Fruit fly (Drosophila melanogaster) whole organism, larva: ENCODE data around the gene CG5112.

Experiments used
- noc ChIP-seq: fragments of 200-800 bp; sonication (Bioruptor generic); optimal IDR thresholded peaks from 3 replicates; lab custom pipeline; 2019; ENCODE audit warnings: missing biosample characterization, mild to moderate bottlenecking, missing genetic modification characterization, moderate library complexity

Gene CG5112

dm6 chr3R:25471853-25472634 lies 19.2 kb upstream of the CG5112 start:
- TF ChIP-seq noc (tag; lab: Kevin White, UChicago), result peak; percentile 4

dm6 chr3R:25472635-25473552 lies 18.4 kb upstream of the CG5112 start, which contains the start of the genes Fur1 and Vps33B:
TSS of gene Fur1 (minus strand) at chr3R:25473058.
TSS of gene Vps33B (plus strand) at chr3R:25473490.
- peak; percentile 96 for TF ChIP-seq noc (tag; lab: Kevin White, UChicago)

- TF ChIP-seq noc (tag; lab: Kevin White, UChicago), result no peak
These were observed 14.5 kb upstream of the CG5112 start, which contains the start of the genes CG4553 and MED28 for dm6 chr3R:25476744-25477143. TSS of gene CG4553 (minus strand) at chr3R:25476915. TSS of gene MED28 (plus strand) at chr3R:25477003.

DNA sequence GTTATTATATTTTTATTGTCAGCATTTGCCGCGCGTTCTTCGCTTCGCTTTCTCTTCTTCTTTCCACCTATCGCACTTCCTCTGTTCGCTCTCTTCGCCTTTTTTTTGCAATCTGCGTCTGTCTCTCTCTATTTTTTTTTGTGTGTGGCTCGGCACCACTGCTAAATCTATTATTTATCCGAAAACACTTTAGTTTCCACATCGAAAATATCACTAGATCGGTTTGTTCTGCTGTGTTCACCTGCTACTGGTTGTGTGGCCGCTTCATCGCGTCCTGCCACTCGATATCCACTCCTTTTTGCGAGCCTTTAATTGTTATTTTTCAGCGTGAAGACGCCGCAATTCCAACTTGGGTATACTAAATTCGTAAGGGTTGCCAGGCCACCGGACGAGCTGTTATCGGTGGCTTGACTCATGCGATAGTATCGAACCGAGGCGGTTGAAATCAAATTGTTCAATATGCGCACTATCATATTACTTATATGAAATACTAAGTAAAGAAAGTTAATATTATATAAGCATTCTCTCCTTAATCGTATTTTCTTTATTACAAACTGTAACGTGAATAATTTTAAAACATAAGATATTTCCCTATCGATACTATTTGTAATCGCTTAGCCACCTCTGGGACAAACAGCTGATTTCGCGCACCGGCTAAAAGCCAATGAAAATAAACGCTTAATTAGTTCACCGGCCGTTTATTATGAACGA lies 8.6 kb upstream of the CG5112 start, which contains the start of the genes XNP, CG42488 and CG5116:
XNP (minus strand) TSS at position 372 of the 711 bp plus-strand sequence.
CG42488 (plus strand) TSS at position 636 of the 711 bp plus-strand sequence.
CG5116 (plus strand) TSS at position 636 of the 711 bp plus-strand sequence.
- no peak for TF ChIP-seq noc (tag; lab: Kevin White, UChicago)

DNA sequence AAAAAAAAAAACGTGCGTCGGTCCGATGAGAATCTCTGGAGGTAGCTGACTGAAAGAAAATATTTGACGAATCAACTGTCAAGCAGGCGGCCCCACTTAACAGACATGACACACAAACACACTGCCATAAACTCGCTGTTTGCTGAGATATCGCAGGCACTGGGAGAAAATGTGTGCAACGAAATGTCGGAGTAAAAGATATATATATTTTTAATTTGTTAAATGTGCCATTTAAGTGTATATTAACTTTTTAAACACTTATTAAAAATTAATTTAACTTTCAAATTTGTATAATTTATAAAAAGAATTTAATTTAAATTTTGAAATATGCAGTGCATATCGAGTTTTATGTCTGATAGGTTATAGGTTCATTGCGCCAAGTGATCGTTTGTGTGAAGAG lies 2.1 kb upstream of the CG5112 start:
- TF ChIP-seq noc (tag; lab: Kevin White, UChicago), result peak; percentile 77

DNA sequence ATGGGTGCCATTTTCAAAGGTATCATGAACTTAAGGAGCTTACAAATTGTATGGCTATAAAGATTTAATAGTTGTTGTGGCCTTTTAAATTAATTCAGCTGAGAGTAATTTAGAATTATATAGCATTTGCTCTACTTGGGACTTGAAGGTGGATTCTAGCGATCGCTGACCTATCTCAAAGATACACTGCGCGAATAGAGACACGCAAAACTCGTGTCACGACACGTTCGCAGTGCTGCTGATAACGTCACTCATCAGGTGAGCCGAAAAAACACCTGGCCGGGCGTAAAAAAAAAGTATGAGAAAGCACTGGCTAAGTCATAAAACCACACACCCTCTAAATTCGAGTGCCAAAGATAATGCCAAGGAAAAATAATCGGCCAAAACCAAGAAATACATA lies 1.6 kb upstream of the CG5112 start:
- no peak for TF ChIP-seq noc (tag; lab: Kevin White, UChicago)

DNA sequence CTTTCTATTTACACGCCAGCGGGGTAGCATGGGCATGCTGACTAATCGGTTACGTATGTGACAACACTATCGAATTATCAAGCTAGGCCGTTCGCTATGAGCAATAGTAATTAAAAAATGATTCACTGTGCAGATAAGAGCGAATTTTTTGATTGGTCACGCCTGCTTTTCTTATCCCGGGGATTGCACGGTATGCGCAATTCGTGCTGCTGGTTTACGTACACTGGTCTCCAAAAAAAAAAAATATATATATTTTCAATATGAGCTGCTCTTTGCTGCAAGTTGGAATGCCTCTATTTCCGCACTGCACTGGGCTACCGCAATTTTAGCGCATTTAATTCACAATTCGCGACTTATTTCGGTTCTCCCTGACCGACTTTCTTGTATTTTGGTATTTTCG lies 885 bp upstream of the CG5112 start:
- TF ChIP-seq noc (tag; lab: Kevin White, UChicago), result no peak

- TF ChIP-seq noc (tag; lab: Kevin White, UChicago), result no peak
These were observed 2.3 kb downstream of the CG5112 start for dm6 chr3R:25493294-25494187.

DNA sequence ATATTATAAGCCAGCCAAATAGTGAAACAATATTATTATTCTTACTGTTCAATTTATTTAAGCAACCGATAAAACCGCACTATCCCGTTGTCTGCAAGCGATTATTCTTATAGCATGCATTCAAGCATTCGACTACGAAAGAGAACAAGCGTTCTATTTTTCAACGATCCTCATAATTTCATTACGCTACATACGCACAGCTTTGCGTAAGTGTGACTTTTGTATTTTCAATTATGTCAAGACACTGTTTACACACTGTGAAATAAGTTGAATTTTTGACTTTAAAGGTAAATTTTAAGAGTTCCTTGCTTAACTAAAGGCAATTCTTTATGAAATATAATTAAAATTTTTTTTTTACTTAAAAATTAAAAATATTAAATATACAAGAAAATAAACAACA lies 3.8 kb downstream of the CG5112 start, which contains the start of gene CG33494:
CG33494 (minus strand) TSS at position 90 of the 400 bp plus-strand sequence.
- TF ChIP-seq noc (tag; lab: Kevin White, UChicago), result no peak

dm6 chr3R:25495753-25496152 lies 4.5 kb downstream of the CG5112 start:
- TF ChIP-seq noc (tag; lab: Kevin White, UChicago), result no peak

dm6 chr3R:25504891-25505290 lies 13.6 kb downstream of the CG5112 start, which contains the start of gene CG5107:
TSS of gene CG5107 (plus strand) at chr3R:25505191.
- TF ChIP-seq noc (tag; lab: Kevin White, UChicago), result no peak

dm6 chr3R:25505975-25506374 lies 14.7 kb downstream of the CG5112 start, which contains the start of gene CG5111:
TSS of gene CG5111 (plus strand) at chr3R:25506275.
- no peak for TF ChIP-seq noc (tag; lab: Kevin White, UChicago)

DNA sequence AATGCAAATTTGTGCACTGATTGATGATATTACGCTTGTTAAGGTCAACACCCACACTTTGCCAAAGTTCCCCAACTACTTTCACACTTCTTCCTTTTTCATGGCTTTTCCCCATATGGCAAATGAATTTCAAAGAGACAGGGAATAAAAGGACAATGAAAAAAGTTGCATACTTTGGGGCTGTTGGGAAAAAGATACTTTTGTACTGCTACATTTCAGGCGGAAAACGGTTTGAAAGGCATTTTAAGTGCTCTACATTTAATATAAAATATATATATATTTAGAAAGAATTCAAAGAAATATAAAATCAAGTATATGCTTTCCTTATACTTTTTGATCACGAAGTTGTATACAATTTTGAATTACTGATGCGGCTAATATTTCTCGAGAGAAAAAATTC lies 21.5 kb downstream of the CG5112 start:
- no peak for TF ChIP-seq noc (tag; lab: Kevin White, UChicago)
